Fruit fly (Drosophila melanogaster) whole organism, embryonic: ENCODE results near the gene mio.

ENCODE experiments used
- Bdp1 ChIP-seq: fragments of 200-800 bp; sonication (Bioruptor generic); optimal IDR thresholded peaks from 3 replicates; lab custom pipeline; 2016; ENCODE audit warnings: missing biosample characterization, missing genetic modification characterization
- Blimp-1 ChIP-seq: fragments of 200-800 bp; sonication (Bioruptor generic); optimal IDR thresholded peaks from 3 replicates; lab custom pipeline; 2018; ENCODE audit warnings: missing biosample characterization, missing genetic modification characterization, mild to moderate bottlenecking, moderate library complexity, missing genetic modification reagents
- C15 ChIP-seq: fragments of 200-800 bp; sonication (Bioruptor generic); IDR thresholded peaks from 3 replicates; pipeline ENCODE4 v1.3.6; 2022; ENCODE audit warnings: missing biosample characterization, missing genetic modification characterization
- CG10209 ChIP-seq: fragments of 200-800 bp; sonication (Bioruptor generic); optimal IDR thresholded peaks from 3 replicates; lab custom pipeline; 2017; ENCODE audit warnings: missing biosample characterization, mild to moderate bottlenecking, missing genetic modification characterization, missing genetic modification reagents
- CG10431 ChIP-seq: fragments of 200-800 bp; sonication (Bioruptor generic); optimal IDR thresholded peaks from 3 replicates; lab custom pipeline; 2018; ENCODE audit warnings: missing biosample characterization, mild to moderate bottlenecking, missing genetic modification characterization
- CG12104 ChIP-seq: fragments of 200-800 bp; sonication (Bioruptor generic); optimal IDR thresholded peaks from 3 replicates; lab custom pipeline; 2016; ENCODE audit warnings: missing biosample characterization, missing genetic modification characterization
- CG12155 ChIP-seq: fragments of 200-800 bp; sonication (Bioruptor generic); optimal IDR thresholded peaks from 3 replicates; lab custom pipeline; 2016; ENCODE audit warnings: missing biosample characterization, missing genetic modification characterization
- CG12744 ChIP-seq: fragments of 200-800 bp; sonication (Bioruptor generic); optimal IDR thresholded peaks from 2 replicates; lab custom pipeline; 2016; ENCODE audit warnings: missing biosample characterization, missing genetic modification characterization
- CG13894 ChIP-seq: fragments of 200-800 bp; sonication (Bioruptor generic); optimal IDR thresholded peaks from 3 replicates; lab custom pipeline; 2018; ENCODE audit warnings: missing biosample characterization, mild to moderate bottlenecking, missing genetic modification characterization, moderate library complexity
- CG14441 ChIP-seq: fragments of 200-800 bp; sonication (Bioruptor generic); IDR thresholded peaks from 2 replicates; pipeline ENCODE4 v1.3.6; 2022; ENCODE audit warnings: missing biosample characterization, missing genetic modification characterization
- CG14860 ChIP-seq: fragments of 200-800 bp; sonication (Bioruptor generic); IDR thresholded peaks from 3 replicates; pipeline ENCODE4 v1.3.6; 2022; ENCODE audit warnings: missing biosample characterization, missing genetic modification characterization; ENCODE audit not compliant: partially characterized antibody
- CG15514 ChIP-seq: fragments of 200-800 bp; sonication (Bioruptor generic); optimal IDR thresholded peaks from 3 replicates; lab custom pipeline; 2017; ENCODE audit warnings: missing biosample characterization, missing genetic modification characterization, mild to moderate bottlenecking, moderate library complexity, missing genetic modification reagents
- CG31441 ChIP-seq: fragments of 200-800 bp; sonication (Bioruptor generic); IDR thresholded peaks from 2 replicates; pipeline ENCODE4 v1.3.6; 2022; ENCODE audit warnings: missing biosample characterization, missing genetic modification characterization
- CG32772 ChIP-seq: fragments of 200-800 bp; sonication (Bioruptor generic); IDR thresholded peaks from 2 replicates; pipeline ENCODE4 v1.3.6; 2022; ENCODE audit warnings: missing biosample characterization, missing genetic modification characterization
- CG6272 ChIP-seq: fragments of 200-800 bp; sonication (Bioruptor generic); IDR thresholded peaks from 2 replicates; pipeline ENCODE4 v1.3.6; 2022; ENCODE audit warnings: missing biosample characterization, missing genetic modification characterization
- CG9215 ChIP-seq: fragments of 200-800 bp; sonication (Bioruptor generic); IDR thresholded peaks from 2 replicates; pipeline ENCODE4 v1.3.6; 2022; ENCODE audit warnings: missing biosample characterization, missing genetic modification characterization
- CG9817 ChIP-seq: fragments of 200-800 bp; sonication (Bioruptor generic); optimal IDR thresholded peaks from 2 replicates; lab custom pipeline; 2018; ENCODE audit warnings: missing biosample characterization, mild to moderate bottlenecking, missing genetic modification characterization, moderate library complexity
- Deaf1 ChIP-seq: fragments of 200-800 bp; optimal IDR thresholded peaks from 3 replicates; lab custom pipeline; 2019; ENCODE audit warnings: missing biosample characterization, mild to moderate bottlenecking, missing genetic modification characterization, moderate library complexity
- E2f2 ChIP-seq: fragments of 200-800 bp; sonication (Bioruptor generic); IDR thresholded peaks from 2 replicates; pipeline ENCODE4 v1.3.6; 2022; ENCODE audit warnings: missing biosample characterization, missing genetic modification characterization
- HLHmδ ChIP-seq: fragments of 200-800 bp; sonication (Bioruptor generic); optimal IDR thresholded peaks from 2 replicates; lab custom pipeline; 2018; ENCODE audit warnings: missing biosample characterization, mild to moderate bottlenecking, missing genetic modification characterization, moderate library complexity
- Hey ChIP-seq: fragments of 200-800 bp; sonication (Bioruptor generic); optimal IDR thresholded peaks from 3 replicates; lab custom pipeline; 2018; ENCODE audit warnings: missing biosample characterization, mild to moderate bottlenecking, missing genetic modification characterization
- Hr51 ChIP-seq, 2 experiments: fragments of 200-800 bp; sonication (Bioruptor generic); optimal IDR thresholded peaks; 2 replicates in 1 of 2; 3 replicates in 1 of 2; lab custom pipeline; 2016 to 2018; ENCODE audit warnings: missing biosample characterization in 2 of 2, missing genetic modification characterization in 2 of 2, mild to moderate bottlenecking in 1 of 2, moderate library complexity in 1 of 2
- Oaz ChIP-seq: fragments of 200-800 bp; sonication (Bioruptor generic); IDR thresholded peaks from 2 replicates; pipeline ENCODE4 v1.3.6; 2022; ENCODE audit warnings: missing biosample characterization, missing genetic modification characterization
- Sry-β ChIP-seq: fragments of 200-800 bp; sonication (Bioruptor generic); optimal IDR thresholded peaks from 2 replicates; lab custom pipeline; 2018; ENCODE audit warnings: missing biosample characterization, mild to moderate bottlenecking, missing genetic modification characterization, moderate library complexity
- amos ChIP-seq: fragments of 200-800 bp; sonication (Bioruptor generic); IDR thresholded peaks from 2 replicates; pipeline ENCODE4 v1.3.6; 2022; ENCODE audit warnings: missing biosample characterization, missing genetic modification characterization; ENCODE audit not compliant: partially characterized antibody
- bab2 ChIP-seq: fragments of 200-800 bp; sonication (Bioruptor generic); optimal IDR thresholded peaks from 2 replicates; lab custom pipeline; 2016; ENCODE audit warnings: missing biosample characterization, missing genetic modification characterization
- bigmax ChIP-seq: fragments of 200-800 bp; sonication (Bioruptor generic); optimal IDR thresholded peaks from 2 replicates; lab custom pipeline; 2018; ENCODE audit warnings: missing biosample characterization, mild to moderate bottlenecking, missing genetic modification characterization
- chif ChIP-seq, 2 experiments: fragments of 200-800 bp; sonication (Bioruptor generic); optimal IDR thresholded peaks; 3 replicates each; lab custom pipeline; 2016; ENCODE audit warnings: missing biosample characterization in 2 of 2, missing genetic modification characterization in 2 of 2
- corto ChIP-seq: fragments of 200-800 bp; sonication (Bioruptor generic); optimal IDR thresholded peaks from 2 replicates; lab custom pipeline; 2016; ENCODE audit warnings: missing biosample characterization, mild to moderate bottlenecking, missing genetic modification characterization, moderate library complexity
- dysf ChIP-seq: fragments of 200-800 bp; sonication (Bioruptor generic); IDR thresholded peaks from 3 replicates; pipeline ENCODE4 v1.3.6; 2022; ENCODE audit warnings: missing biosample characterization, missing genetic modification characterization
- exex ChIP-seq: fragments of 200-800 bp; sonication (Bioruptor generic); optimal IDR thresholded peaks from 4 replicates; lab custom pipeline; 2018; ENCODE audit warnings: missing biosample characterization, mild to moderate bottlenecking, missing genetic modification characterization, moderate library complexity
- fd96Cb ChIP-seq: fragments of 200-800 bp; sonication (Bioruptor generic); optimal IDR thresholded peaks from 2 replicates; lab custom pipeline; 2018; ENCODE audit warnings: missing biosample characterization, mild to moderate bottlenecking, missing genetic modification characterization, moderate library complexity
- fru ChIP-seq: fragments of >200 bp; optimal IDR thresholded peaks from 2 replicates; lab custom pipeline; 2017
- gce ChIP-seq: fragments of 200-800 bp; sonication (Bioruptor generic); IDR thresholded peaks from 3 replicates; pipeline ENCODE4 v1.3.6; 2022; ENCODE audit warnings: missing biosample characterization, missing genetic modification characterization
- grn ChIP-seq: fragments of 200-800 bp; sonication (Bioruptor generic); optimal IDR thresholded peaks from 3 replicates; lab custom pipeline; 2017; ENCODE audit warnings: missing biosample characterization, missing genetic modification characterization
- gt ChIP-seq: fragments of 200-800 bp; sonication (Bioruptor generic); IDR thresholded peaks from 2 replicates; pipeline ENCODE4 v1.3.6; 2022; ENCODE audit warnings: missing biosample characterization, missing genetic modification characterization
- insv ChIP-seq, 2 experiments: fragments of 200-800 bp; sonication (Bioruptor generic); optimal IDR thresholded peaks; 3 replicates each; lab custom pipeline; 2016 to 2018; ENCODE audit warnings: missing biosample characterization in 2 of 2, missing genetic modification characterization in 2 of 2
- mam ChIP-seq: fragments of 200-800 bp; sonication (Bioruptor generic); optimal IDR thresholded peaks from 3 replicates; lab custom pipeline; 2016; ENCODE audit warnings: missing biosample characterization, missing genetic modification characterization
- mirr ChIP-seq: fragments of 200-800 bp; sonication (Bioruptor generic); optimal IDR thresholded peaks from 3 replicates; lab custom pipeline; 2018; ENCODE audit warnings: missing biosample characterization, mild to moderate bottlenecking, missing genetic modification characterization
- nom ChIP-seq: fragments of 200-800 bp; sonication (Bioruptor generic); optimal IDR thresholded peaks from 2 replicates; lab custom pipeline; 2017; ENCODE audit warnings: missing biosample characterization, missing genetic modification characterization, mild to moderate bottlenecking, moderate library complexity, missing genetic modification reagents
- pita ChIP-seq: fragments of 200-800 bp; sonication (Bioruptor generic); optimal IDR thresholded peaks from 2 replicates; lab custom pipeline; 2017; ENCODE audit warnings: missing biosample characterization, mild to moderate bottlenecking, missing genetic modification characterization
- sens ChIP-seq: fragments of 200-800 bp; sonication (Bioruptor generic); peaks from one replicate; lab custom pipeline; 2016; ENCODE audit warnings: missing biosample characterization, missing genetic modification characterization
- sens-2 ChIP-seq: fragments of 200-800 bp; sonication (Bioruptor generic); IDR thresholded peaks from 2 replicates; pipeline ENCODE4 v1.3.6; 2022; ENCODE audit warnings: missing biosample characterization, missing genetic modification characterization
- tin ChIP-seq: fragments of 200-800 bp; sonication (Bioruptor generic); optimal IDR thresholded peaks from 3 replicates; lab custom pipeline; 2016; ENCODE audit warnings: missing biosample characterization, missing genetic modification characterization
- tup ChIP-seq: fragments of 200-800 bp; sonication (Bioruptor generic); optimal IDR thresholded peaks from 2 replicates; lab custom pipeline; 2016; ENCODE audit warnings: missing biosample characterization, mild to moderate bottlenecking, missing genetic modification characterization, moderate library complexity
- unpg ChIP-seq: fragments of 200-800 bp; sonication (Bioruptor generic); optimal IDR thresholded peaks from 3 replicates; lab custom pipeline; 2018; ENCODE audit warnings: missing biosample characterization, mild to moderate bottlenecking, missing genetic modification characterization, moderate library complexity
- zen ChIP-seq: fragments of 200-800 bp; sonication (Bioruptor generic); optimal IDR thresholded peaks from 3 replicates; lab custom pipeline; 2018; ENCODE audit warnings: missing biosample characterization, mild to moderate bottlenecking, missing genetic modification characterization, moderate library complexity

Gene mio

dm6 chr2L:2194305-2194828 is 22.7 kb upstream of the mio start (continued):
- no peak for TF ChIP-seq gce (GFP tag; lab: Robert Waterston, UW)
- no peak for TF ChIP-seq grn
- TF ChIP-seq Hey (tag; lab: Kevin White, UChicago), result no peak
- no peak for TF ChIP-seq tup
- TF ChIP-seq CG10431 (GFP tag; lab: Kevin White, UChicago), result no peak
- no peak for TF ChIP-seq CG12104 (GFP tag; lab: Kevin White, UChicago)
- TF ChIP-seq corto, result no peak
- no peak for TF ChIP-seq amos
- no peak for TF ChIP-seq Blimp-1 (GFP tag; lab: Kevin White, UChicago)
- no peak for TF ChIP-seq C15 (GFP tag; lab: Robert Waterston, UW)
- TF ChIP-seq fd96Cb (tag; lab: Kevin White, UChicago), result no peak
- TF ChIP-seq CG15514 (GFP tag; lab: Kevin White, UChicago), result no peak
- no peak for TF ChIP-seq E2f2
- TF ChIP-seq CG9215 (GFP tag; lab: Robert Waterston, UW), result no peak
- no peak for TF ChIP-seq CG12744 (GFP tag; lab: Kevin White, UChicago)
- no peak for TF ChIP-seq bab2
- TF ChIP-seq exex (tag; lab: Kevin White, UChicago), result peak; percentile 19
- TF ChIP-seq Oaz, result no peak
- no peak for TF ChIP-seq sens-2 (GFP tag; lab: Robert Waterston, UW)
- TF ChIP-seq CG14441 (GFP tag; lab: Robert Waterston, UW), result no peak
- no peak for TF ChIP-seq HLHmδ (GFP tag; lab: Kevin White, UChicago)
- no peak for TF ChIP-seq gt (GFP tag; lab: Robert Waterston, UW)
- TF ChIP-seq CG12155 (GFP tag; lab: Kevin White, UChicago), result no peak
- TF ChIP-seq Deaf1, result peak; percentile 12
- TF ChIP-seq fru, result no peak
- TF ChIP-seq, all 482 proteins: peak for 8

dm6 chr2L:2195328-2195727 is 21.8 kb upstream of the mio start:
- no peak for TF ChIP-seq CG9817
- TF ChIP-seq CG14860 (GFP tag; lab: Robert Waterston, UW), result no peak
- TF ChIP-seq gce (GFP tag; lab: Robert Waterston, UW), result no peak
- no peak for TF ChIP-seq CG31441
- no peak for TF ChIP-seq mirr (GFP tag; lab: Kevin White, UChicago)
- peak in 1 of 2 experiments; percentile 53 for TF ChIP-seq insv (GFP tag; optimal IDR thresholded peaks at IDR 0.05; lab: Kevin White, UChicago)
- TF ChIP-seq bigmax (GFP tag; lab: Kevin White, UChicago), result no peak
- peak; percentile 16 for TF ChIP-seq zen (tag; lab: Kevin White, UChicago)
- TF ChIP-seq pita, result peak; percentile 37
- TF ChIP-seq sens (GFP tag; lab: Kevin White, UChicago), result no peak

- TF ChIP-seq CG6272 (GFP tag; lab: Robert Waterston, UW) (peak; percentile 43), Sry-β (GFP tag; lab: Kevin White, UChicago) (peak; percentile 97), grn (no peak), insv (GFP tag; optimal IDR thresholded peaks at IDR 0.05; lab: Kevin White, UChicago) (peak in 1 of 2 experiments; percentile 56), CG10209 (peak; percentile 69), unpg (peak; percentile 34), CG13894 (tag; lab: Kevin White, UChicago) (peak; percentile 93), dysf (GFP tag; lab: Robert Waterston, UW) (no peak), CG32772 (GFP tag; lab: Robert Waterston, UW) (no peak), Hr51 (GFP tag; optimal IDR thresholded peaks at IDR 0.05; lab: Kevin White, UChicago) (peak in 1 of 2 experiments; percentile 59), chif (GFP tag; optimal IDR thresholded peaks at IDR 0.05; lab: Kevin White, UChicago) (peak; percentile 9 to 10), mam (GFP tag; lab: Kevin White, UChicago) (peak; percentile 26), corto (peak; percentile 2), tin (GFP tag; lab: Kevin White, UChicago) (peak; percentile 24), Bdp1 (GFP tag; lab: Kevin White, UChicago) (peak; percentile 28), nom (GFP tag; lab: Kevin White, UChicago) (peak; percentile 41)
Measured at dm6 chr2L:2196590-2197474, 20.3 kb upstream of the mio start.
